Worm (Caenorhabditis elegans) whole organism, L3 larva: Measurements from ENCODE around the gene sra-34.

Experiments used
- ama-1 ChIP-seq: fragments of 150-350 bp; optimal IDR thresholded peaks from 2 replicates; lab custom pipeline; 2018
- ceh-16 ChIP-seq: sonication (generic microtip); optimal IDR thresholded peaks from 2 replicates; lab custom pipeline; 2017; ENCODE audit warnings: missing biosample characterization, missing genetic modification characterization
- ceh-82 ChIP-seq: fragments of 150-350 bp; optimal IDR thresholded peaks from 2 replicates; lab custom pipeline; 2014; ENCODE audit warnings: missing biosample characterization, missing genetic modification characterization
- daf-12 ChIP-seq: fragments of 150-350 bp; optimal IDR thresholded peaks from 2 replicates; lab custom pipeline; 2014; ENCODE audit warnings: missing biosample characterization, missing genetic modification reagents, missing genetic modification characterization
- egl-27 ChIP-seq: sonication (generic microtip); optimal IDR thresholded peaks from 4 replicates; lab custom pipeline; 2017; ENCODE audit warnings: missing biosample characterization, missing genetic modification reagents, missing genetic modification characterization
- egl-5 ChIP-seq: fragments of 150-350 bp; optimal IDR thresholded peaks from 2 replicates; lab custom pipeline; 2017; ENCODE audit warnings: missing biosample characterization, missing genetic modification reagents, missing genetic modification characterization, inconsistent platforms
- elt-1 ChIP-seq: fragments of 150-350 bp; optimal IDR thresholded peaks from 2 replicates; lab custom pipeline; 2014; ENCODE audit warnings: missing biosample characterization, missing genetic modification characterization
- elt-2 ChIP-seq: sonication (generic microtip); optimal IDR thresholded peaks from 2 replicates; lab custom pipeline; 2016; ENCODE audit warnings: missing genetic modification reagents, mild to moderate bottlenecking, missing genetic modification characterization, missing compliant biosample characterization
- elt-3 ChIP-seq, 3 experiments: fragments of 150-350 bp in 1 of 3; sonication (generic microtip) in 2 of 3; optimal IDR thresholded peaks; 2 replicates in 2 of 3; 4 replicates in 1 of 3; lab custom pipeline; 2014 to 2017; ENCODE audit warnings: missing biosample characterization in 3 of 3, missing genetic modification characterization in 3 of 3
- eor-1 ChIP-seq, 2 experiments: fragments of 150-350 bp; optimal IDR thresholded peaks; 2 replicates each; lab custom pipeline; 2014 to 2018; ENCODE audit warnings: missing biosample characterization in 2 of 2, missing genetic modification characterization in 2 of 2
- fkh-2 ChIP-seq: fragments of 150-350 bp; optimal IDR thresholded peaks from 2 replicates; lab custom pipeline; 2014; ENCODE audit warnings: missing biosample characterization, missing genetic modification reagents, missing genetic modification characterization
- fos-1 ChIP-seq: fragments of 150-350 bp; optimal IDR thresholded peaks from 2 replicates; lab custom pipeline; 2014; ENCODE audit warnings: missing biosample characterization, missing genetic modification characterization
- jun-1 ChIP-seq: fragments of 150-350 bp; optimal IDR thresholded peaks from 2 replicates; lab custom pipeline; 2014; ENCODE audit warnings: missing biosample characterization, missing genetic modification reagents, missing genetic modification characterization
- lin-15B ChIP-seq: fragments of 150-350 bp; optimal IDR thresholded peaks from 2 replicates; lab custom pipeline; 2014; ENCODE audit warnings: missing biosample characterization, missing genetic modification characterization
- lin-39 ChIP-seq: fragments of 150-350 bp; optimal IDR thresholded peaks from 2 replicates; lab custom pipeline; 2018; ENCODE audit warnings: missing biosample characterization, missing genetic modification reagents, missing genetic modification characterization
- lsy-12 ChIP-seq: sonication (generic microtip); optimal IDR thresholded peaks from 2 replicates; lab custom pipeline; 2016; ENCODE audit warnings: mild to moderate bottlenecking, missing genetic modification characterization, missing compliant biosample characterization
- mdl-1 ChIP-seq: fragments of 150-350 bp; optimal IDR thresholded peaks from 2 replicates; lab custom pipeline; 2014; ENCODE audit warnings: missing biosample characterization, missing genetic modification characterization
- nfya-1 ChIP-seq: sonication (generic microtip); optimal IDR thresholded peaks from 2 replicates; lab custom pipeline; 2017; ENCODE audit warnings: missing genetic modification characterization, mild to moderate bottlenecking, missing compliant biosample characterization, antibody characterized with exemption, moderate library complexity; ENCODE audit not compliant: insufficient read depth
- nhr-11 ChIP-seq: fragments of 150-350 bp; optimal IDR thresholded peaks from 2 replicates; lab custom pipeline; 2014; ENCODE audit warnings: missing biosample characterization, missing genetic modification characterization
- nhr-237 ChIP-seq: fragments of 150-350 bp; optimal IDR thresholded peaks from 2 replicates; lab custom pipeline; 2014; ENCODE audit warnings: missing biosample characterization, missing genetic modification characterization
- nhr-25 ChIP-seq: sonication (generic microtip); optimal IDR thresholded peaks from 2 replicates; lab custom pipeline; 2017; ENCODE audit warnings: missing biosample characterization, missing genetic modification characterization
- nhr-28 ChIP-seq: fragments of 150-350 bp; optimal IDR thresholded peaks from 2 replicates; lab custom pipeline; 2014; ENCODE audit warnings: missing biosample characterization, missing genetic modification characterization
- nhr-67 ChIP-seq: fragments of 150-350 bp; optimal IDR thresholded peaks from 2 replicates; lab custom pipeline; 2014; ENCODE audit warnings: missing biosample characterization, missing genetic modification characterization
- nhr-76 ChIP-seq: fragments of 150-350 bp; sonication (generic microtip); optimal IDR thresholded peaks from 5 replicates; lab custom pipeline; 2014; ENCODE audit warnings: missing biosample characterization, missing genetic modification characterization
- nhr-77 ChIP-seq: fragments of 150-350 bp; optimal IDR thresholded peaks from 2 replicates; lab custom pipeline; 2014; ENCODE audit warnings: missing biosample characterization, missing genetic modification characterization
- pqm-1 ChIP-seq: fragments of 150-350 bp; optimal IDR thresholded peaks from 2 replicates; lab custom pipeline; 2017; ENCODE audit warnings: missing biosample characterization, missing genetic modification characterization, inconsistent platforms
- tbx-2 ChIP-seq: sonication (generic microtip); optimal IDR thresholded peaks from 2 replicates; lab custom pipeline; 2016; ENCODE audit warnings: mild to moderate bottlenecking, missing genetic modification characterization, missing compliant biosample characterization
- unc-39 ChIP-seq: sonication (generic microtip); optimal IDR thresholded peaks from 4 replicates; lab custom pipeline; 2017; ENCODE audit warnings: missing biosample characterization, missing genetic modification characterization
- zag-1 ChIP-seq: fragments of 150-350 bp; optimal IDR thresholded peaks from 2 replicates; lab custom pipeline; 2014; ENCODE audit warnings: missing biosample characterization, missing genetic modification characterization
- ztf-11 ChIP-seq: fragments of 150-350 bp; optimal IDR thresholded peaks from 2 replicates; lab custom pipeline; 2014; ENCODE audit warnings: missing biosample characterization, missing genetic modification characterization

The sra-34 gene

ce11 chrII:4543568-4543967 lies at the start of gene sra-34:
Gene sra-34 (minus strand): TSS chrII:4543668.
- TF ChIP-seq elt-3 (tag; optimal IDR thresholded peaks at IDR 0.05; lab: Kevin White, UChicago) (no peak), mdl-1 (tag; lab: Kevin White, UChicago) (no peak), fkh-2 (tag; lab: Kevin White, UChicago) (no peak), jun-1 (tag; lab: Kevin White, UChicago) (no peak), ceh-16 (tag; lab: Kevin White, UChicago) (no peak), nhr-28 (tag; lab: Kevin White, UChicago) (no peak), ztf-11 (tag; lab: Kevin White, UChicago) (no peak), elt-2 (tag; lab: Kevin White, UChicago) (no peak), nhr-11 (no peak), lsy-12 (tag; lab: Kevin White, UChicago) (no peak), zag-1 (tag; lab: Kevin White, UChicago) (no peak), egl-5 (tag; lab: Kevin White, UChicago) (no peak), daf-12 (no peak), fos-1 (tag; lab: Kevin White, UChicago) (no peak), nhr-76 (tag; lab: Kevin White, UChicago) (no peak), ama-1 (lab: Kevin White, UChicago) (no peak), egl-27 (tag; lab: Kevin White, UChicago) (no peak), nfya-1 (no peak), pqm-1 (tag; lab: Kevin White, UChicago) (no peak), nhr-25 (tag; lab: Kevin White, UChicago) (no peak)

- TF ChIP-seq nhr-237 = no peak
- TF ChIP-seq lin-15B (tag; lab: Kevin White, UChicago) = no peak
- TF ChIP-seq lsy-12 (tag; lab: Kevin White, UChicago) = peak; percentile 13
- TF ChIP-seq jun-1 (tag; lab: Kevin White, UChicago) = no peak
- no peak for TF ChIP-seq eor-1 (tag; optimal IDR thresholded peaks at IDR 0.05; lab: Kevin White, UChicago)
- TF ChIP-seq ztf-11 (tag; lab: Kevin White, UChicago) = no peak
- TF ChIP-seq egl-27 (tag; lab: Kevin White, UChicago) = no peak
- TF ChIP-seq pqm-1 (tag; lab: Kevin White, UChicago) = no peak
Measured at ce11 chrII:4590660-4591059, 47.2 kb upstream of the sra-34 start.

ce11 chrII:4590086-4590485 lies 46.6 kb upstream of the sra-34 start:
- TF ChIP-seq eor-1 (tag; optimal IDR thresholded peaks at IDR 0.05; lab: Kevin White, UChicago) = no peak
- TF ChIP-seq, all 47 proteins: peak for 0

- TF ChIP-seq tbx-2 (tag; lab: Kevin White, UChicago) (no peak), daf-12 (no peak), fos-1 (tag; lab: Kevin White, UChicago) (no peak), nhr-11 (no peak), lin-39 (tag; lab: Kevin White, UChicago) (no peak), ceh-82 (tag; lab: Kevin White, UChicago) (no peak), ama-1 (lab: Kevin White, UChicago) (no peak), nhr-77 (tag; lab: Kevin White, UChicago) (no peak)
Measured at ce11 chrII:4585327-4585726, 41.9 kb upstream of the sra-34 start.

- TF ChIP-seq elt-1 (no peak), unc-39 (no peak), mdl-1 (tag; lab: Kevin White, UChicago) (no peak), nhr-67 (tag; lab: Kevin White, UChicago) (no peak)
Measured at ce11 chrII:4584313-4584712, 40.8 kb upstream of the sra-34 start.

ce11 chrII:4583203-4583912 lies 39.9 kb upstream of the sra-34 start:
- peak; percentile 83 for TF ChIP-seq elt-1
- TF ChIP-seq lin-15B (tag; lab: Kevin White, UChicago) = no peak
